Worm (Caenorhabditis elegans) whole organism, young adult: ENCODE measurements around the gene Y81G3A.4.

Experiments
- ceh-40 ChIP-seq: fragments of 200-800 bp; sonication (Bioruptor generic); IDR thresholded peaks from 2 replicates; pipeline ENCODE4 v1.3.6; 2022; ENCODE audit warnings: missing genetic modification characterization, missing compliant biosample characterization
- ets-4 ChIP-seq: fragments of 200-800 bp; sonication (Bioruptor generic); optimal IDR thresholded peaks from 2 replicates; lab custom pipeline; 2018; ENCODE audit warnings: mild to moderate bottlenecking, missing genetic modification characterization, missing compliant biosample characterization
- lir-1 ChIP-seq: fragments of 200-800 bp; sonication (Bioruptor generic); conservative IDR thresholded peaks from 2 replicates; pipeline ENCODE4 v1.3.6; 2022; ENCODE audit warnings: missing genetic modification reagents, missing genetic modification characterization, missing compliant biosample characterization
- rec-8 ChIP-seq, 2 experiments: sonication (generic microtip); optimal IDR thresholded peaks; 2 replicates each; lab custom pipeline; 2016; ENCODE audit warnings: mild to moderate bottlenecking in 2 of 2, missing genetic modification characterization in 2 of 2, missing genetic modification reagents in 2 of 2, missing genotype in 2 of 2, missing biosample characterization in 1 of 2, missing compliant biosample characterization in 1 of 2, moderate library complexity in 1 of 2
- zfh-2 ChIP-seq: fragments of 200-800 bp; sonication (Bioruptor generic); conservative IDR thresholded peaks from 2 replicates; pipeline ENCODE4 v1.3.6; 2022; ENCODE audit warnings: missing genetic modification reagents, missing genetic modification characterization, missing compliant biosample characterization

DNA sequence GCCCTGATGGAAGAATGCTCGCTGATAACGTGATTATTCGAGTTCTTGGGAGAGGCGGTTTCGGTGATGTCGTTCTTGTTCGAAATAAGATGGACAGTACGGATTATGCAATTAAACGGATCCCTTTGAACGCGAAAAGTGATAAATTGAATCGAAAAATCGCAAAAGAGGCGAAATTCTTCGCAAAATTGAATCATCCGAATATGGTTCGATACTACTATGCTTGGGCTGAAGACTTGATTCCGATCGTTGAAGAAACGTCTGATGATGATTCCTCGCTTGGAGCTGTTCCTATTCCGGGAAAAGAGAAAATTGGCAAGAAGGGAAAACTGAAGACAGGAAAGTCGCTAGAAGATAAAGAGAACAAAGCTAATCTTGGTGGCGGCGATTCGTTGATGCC, 5.3 kb upstream of the Y81G3A.4 start:
- TF ChIP-seq lir-1 (GFP tag; lab: Robert Waterston, UW), result no peak
- TF ChIP-seq ceh-40 (GFP tag; lab: Robert Waterston, UW), result no peak
- no peak for TF ChIP-seq zfh-2
- no peak for TF ChIP-seq ets-4
- no peak for TF ChIP-seq rec-8 (tag; optimal IDR thresholded peaks at IDR 0.05; lab: Kevin White, UChicago)
